Worm (Caenorhabditis elegans) whole organism, L1 larva: ENCODE measurements around the gene dyf-2.

ENCODE experiments used
- C04F5.9 ChIP-seq: sonication (generic microtip); optimal IDR thresholded peaks from 2 replicates; lab custom pipeline; 2016; ENCODE audit warnings: missing genetic modification characterization, missing compliant biosample characterization
- C16A3.4 ChIP-seq: fragments of 150-350 bp; optimal IDR thresholded peaks from 2 replicates; lab custom pipeline; 2014; ENCODE audit warnings: missing biosample characterization, missing genetic modification characterization
- C34B4.2 ChIP-seq: sonication (generic microtip); optimal IDR thresholded peaks from 2 replicates; lab custom pipeline; 2017; ENCODE audit warnings: mild to moderate bottlenecking, missing genetic modification characterization, missing compliant biosample characterization
- F16B12.6 ChIP-seq: fragments of 150-350 bp; optimal IDR thresholded peaks from 2 replicates; lab custom pipeline; 2014; ENCODE audit warnings: missing biosample characterization, missing genetic modification characterization
- aha-1 ChIP-seq: fragments of 150-350 bp; optimal IDR thresholded peaks from 2 replicates; lab custom pipeline; 2014; ENCODE audit warnings: missing biosample characterization, missing genetic modification characterization
- ama-1 ChIP-seq: fragments of 150-350 bp; optimal IDR thresholded peaks from 2 replicates; lab custom pipeline; 2014
- dsc-1 ChIP-seq: sonication (generic microtip); optimal IDR thresholded peaks from 2 replicates; lab custom pipeline; 2016; ENCODE audit warnings: mild to moderate bottlenecking, missing genetic modification characterization, missing compliant biosample characterization
- efl-1 ChIP-seq, 4 experiments: fragments of 150-350 bp; optimal IDR thresholded peaks in 3 of 4; peaks in 1 of 4; 1 replicate in 1 of 4; 2 replicates in 3 of 4; lab custom pipeline; 2014; ENCODE audit warnings: missing biosample characterization in 2 of 4, missing genetic modification characterization in 2 of 4, missing genetic modification reagents in 2 of 4
- egl-13 ChIP-seq: sonication (generic microtip); optimal IDR thresholded peaks from 2 replicates; lab custom pipeline; 2016; ENCODE audit warnings: missing genotype, missing genetic modification reagents, missing genetic modification characterization, missing compliant biosample characterization
- egl-27 ChIP-seq, 2 experiments: fragments of 150-350 bp in 1 of 2; sonication (generic microtip); optimal IDR thresholded peaks; 3 replicates each; lab custom pipeline; 2017 to 2018; ENCODE audit warnings: missing biosample characterization in 2 of 2, missing genetic modification characterization in 2 of 2, missing genetic modification reagents in 2 of 2
- elt-3 ChIP-seq, 6 experiments: fragments of 150-350 bp in 1 of 6; sonication (generic microtip); optimal IDR thresholded peaks; 2 replicates each; lab custom pipeline; 2017 to 2018; ENCODE audit warnings: missing biosample characterization in 6 of 6, missing genetic modification characterization in 6 of 6, inconsistent platforms in 1 of 6
- fkh-10 ChIP-seq: sonication (generic microtip); optimal IDR thresholded peaks from 2 replicates; lab custom pipeline; 2017; ENCODE audit warnings: missing biosample characterization, missing genetic modification reagents, missing genetic modification characterization
- fkh-4 ChIP-seq: sonication (generic microtip); optimal IDR thresholded peaks from 2 replicates; lab custom pipeline; 2016; ENCODE audit warnings: missing compliant biosample characterization, missing genetic modification characterization, borderline replicate concordance
- fkh-8 ChIP-seq: sonication (generic microtip); optimal IDR thresholded peaks from 2 replicates; lab custom pipeline; 2016; ENCODE audit warnings: mild to moderate bottlenecking, missing genetic modification characterization, missing compliant biosample characterization
- fos-1 ChIP-seq: fragments of 150-350 bp; optimal IDR thresholded peaks from 2 replicates; lab custom pipeline; 2014; ENCODE audit warnings: missing biosample characterization, missing genetic modification characterization
- grh-1 ChIP-seq: fragments of 200-800 bp; sonication (Bioruptor generic); IDR thresholded peaks from 2 replicates; pipeline ENCODE4 v1.3.6; 2022; ENCODE audit warnings: missing genetic modification reagents, missing genetic modification characterization, missing compliant biosample characterization
- hlh-17 ChIP-seq: fragments of 200-800 bp; sonication (Bioruptor generic); optimal IDR thresholded peaks from 2 replicates; lab custom pipeline; 2018; ENCODE audit warnings: missing genetic modification characterization, mild to moderate bottlenecking, missing compliant biosample characterization, moderate library complexity, borderline replicate concordance
- lin-13 ChIP-seq: fragments of 150-350 bp; optimal IDR thresholded peaks from 2 replicates; lab custom pipeline; 2014; ENCODE audit warnings: missing biosample characterization, missing genetic modification reagents, missing genetic modification characterization
- lin-14 ChIP-seq: fragments of 200-800 bp; sonication (Bioruptor generic); optimal IDR thresholded peaks from 2 replicates; lab custom pipeline; 2018; ENCODE audit warnings: mild to moderate bottlenecking, missing genetic modification characterization, moderate library complexity, missing compliant biosample characterization
- lin-15B ChIP-seq: fragments of 150-350 bp; sonication (generic microtip); optimal IDR thresholded peaks from 3 replicates; lab custom pipeline; 2014; ENCODE audit warnings: missing biosample characterization, missing genetic modification characterization
- lsy-2 ChIP-seq, 2 experiments: fragments of 150-350 bp; optimal IDR thresholded peaks; 2 replicates each; lab custom pipeline; 2014; ENCODE audit warnings: missing biosample characterization in 2 of 2, missing genetic modification characterization in 2 of 2
- mdl-1 ChIP-seq, 2 experiments: fragments of 150-350 bp; optimal IDR thresholded peaks; 2 replicates each; lab custom pipeline; 2014 to 2017; ENCODE audit warnings: missing biosample characterization in 2 of 2, missing genetic modification characterization in 2 of 2, inconsistent platforms in 1 of 2
- mep-1 ChIP-seq: fragments of 150-350 bp; optimal IDR thresholded peaks from 2 replicates; lab custom pipeline; 2014; ENCODE audit warnings: missing biosample characterization, missing genetic modification characterization
- nhr-11 ChIP-seq: fragments of 150-350 bp; optimal IDR thresholded peaks from 2 replicates; lab custom pipeline; 2014; ENCODE audit warnings: missing biosample characterization, missing genetic modification characterization
- nhr-12 ChIP-seq: sonication (generic microtip); optimal IDR thresholded peaks from 2 replicates; lab custom pipeline; 2017; ENCODE audit warnings: missing biosample characterization, missing genetic modification characterization
- nhr-20 ChIP-seq: sonication (generic microtip); optimal IDR thresholded peaks from 2 replicates; lab custom pipeline; 2016; ENCODE audit warnings: mild to moderate bottlenecking, missing genetic modification characterization, missing compliant biosample characterization
- nhr-237 ChIP-seq: fragments of 150-350 bp; optimal IDR thresholded peaks from 2 replicates; lab custom pipeline; 2014; ENCODE audit warnings: missing biosample characterization, missing genetic modification characterization
- nhr-28 ChIP-seq: fragments of 150-350 bp; optimal IDR thresholded peaks from 2 replicates; lab custom pipeline; 2014; ENCODE audit warnings: missing biosample characterization, missing genetic modification characterization
- nhr-47 ChIP-seq: sonication (generic microtip); optimal IDR thresholded peaks from 2 replicates; lab custom pipeline; 2016; ENCODE audit warnings: mild to moderate bottlenecking, missing genetic modification characterization, moderate library complexity, missing compliant biosample characterization
- nhr-71 ChIP-seq: sonication (generic microtip); optimal IDR thresholded peaks from 2 replicates; lab custom pipeline; 2016; ENCODE audit warnings: mild to moderate bottlenecking, missing genetic modification characterization, moderate library complexity, missing compliant biosample characterization
- nhr-85 ChIP-seq: sonication (generic microtip); peaks from one replicate; lab custom pipeline; 2016; ENCODE audit warnings: missing genetic modification characterization, inconsistent platforms, missing compliant biosample characterization
- pag-3 ChIP-seq: sonication (generic microtip); optimal IDR thresholded peaks from 2 replicates; lab custom pipeline; 2017; ENCODE audit warnings: missing genetic modification characterization, mild to moderate bottlenecking, missing compliant biosample characterization, antibody characterized with exemption, borderline replicate concordance; ENCODE audit not compliant: insufficient read depth
- pax-3 ChIP-seq: fragments of 200-800 bp; sonication (Bioruptor generic); optimal IDR thresholded peaks from 2 replicates; lab custom pipeline; 2018; ENCODE audit warnings: mild to moderate bottlenecking, missing genetic modification characterization, moderate library complexity, missing compliant biosample characterization
- rnt-1 ChIP-seq: sonication (generic microtip); optimal IDR thresholded peaks from 2 replicates; lab custom pipeline; 2016; ENCODE audit warnings: mild to moderate bottlenecking, missing genetic modification characterization, moderate library complexity, missing compliant biosample characterization
- skn-1 ChIP-seq: fragments of 150-350 bp; optimal IDR thresholded peaks from 2 replicates; lab custom pipeline; 2014; ENCODE audit warnings: missing biosample characterization, missing genetic modification characterization
- sox-4 ChIP-seq: sonication (generic microtip); optimal IDR thresholded peaks from 2 replicates; lab custom pipeline; 2016; ENCODE audit warnings: missing genetic modification characterization, missing compliant biosample characterization
- sup-37 ChIP-seq: fragments of 200-800 bp; sonication (Bioruptor generic); optimal IDR thresholded peaks from 2 replicates; lab custom pipeline; 2018; ENCODE audit warnings: mild to moderate bottlenecking, missing genetic modification characterization, missing compliant biosample characterization
- swsn-7 ChIP-seq: sonication (generic microtip); optimal IDR thresholded peaks from 2 replicates; lab custom pipeline; 2016; ENCODE audit warnings: missing genetic modification characterization, missing compliant biosample characterization
- tbx-2 ChIP-seq: sonication (generic microtip); optimal IDR thresholded peaks from 2 replicates; lab custom pipeline; 2016; ENCODE audit warnings: missing genetic modification characterization, missing compliant biosample characterization
- unc-86 ChIP-seq: sonication (generic microtip); optimal IDR thresholded peaks from 2 replicates; lab custom pipeline; 2016; ENCODE audit warnings: missing genetic modification characterization, missing compliant biosample characterization
- vab-15 ChIP-seq: sonication (generic microtip); optimal IDR thresholded peaks from 2 replicates; lab custom pipeline; 2017; ENCODE audit warnings: missing genotype, mild to moderate bottlenecking, missing genetic modification characterization, missing compliant biosample characterization
- zip-4 ChIP-seq: fragments of 200-800 bp; sonication (Bioruptor generic); optimal IDR thresholded peaks from 2 replicates; lab custom pipeline; 2018; ENCODE audit warnings: mild to moderate bottlenecking, missing genetic modification characterization, moderate library complexity, missing compliant biosample characterization
- ztf-4 ChIP-seq: fragments of 150-350 bp; optimal IDR thresholded peaks from 2 replicates; lab custom pipeline; 2014; ENCODE audit warnings: missing biosample characterization, missing genetic modification characterization

dyf-2 gene

DNA sequence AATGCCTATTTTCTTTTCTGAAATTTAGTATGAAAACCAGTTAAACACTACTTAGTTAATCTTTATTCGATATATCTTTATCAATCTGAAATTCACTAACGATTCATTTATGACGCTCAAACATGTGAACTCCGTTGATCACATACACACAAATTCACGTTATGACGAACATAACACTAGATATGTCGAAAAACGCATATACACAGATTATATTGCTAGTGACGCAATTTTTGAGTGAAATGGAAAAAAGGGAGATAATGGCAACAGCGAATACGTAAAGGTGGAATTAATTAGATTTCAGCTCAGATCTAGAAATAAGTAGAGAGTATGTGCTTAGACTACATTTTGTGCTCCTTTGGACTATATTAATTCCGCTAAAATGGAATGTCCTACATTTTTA, 30.6 kb upstream of the dyf-2 start:
- TF ChIP-seq ama-1 (lab: Kevin White, UChicago): no peak
- TF ChIP-seq dsc-1 (tag; lab: Kevin White, UChicago): peak; percentile 77
- no peak for TF ChIP-seq fos-1 (tag; lab: Kevin White, UChicago)
- no peak for TF ChIP-seq pag-3 (tag; lab: Kevin White, UChicago)
- no peak for TF ChIP-seq fkh-4 (tag; lab: Kevin White, UChicago)
- peak; percentile 52 for TF ChIP-seq fkh-8 (tag; lab: Kevin White, UChicago)
- TF ChIP-seq ztf-4 (tag; lab: Kevin White, UChicago): peak; percentile 9
- no peak for TF ChIP-seq nhr-12 (tag; lab: Kevin White, UChicago)
- TF ChIP-seq sup-37 (GFP tag; lab: Kevin White, UChicago): no peak
- no peak for TF ChIP-seq efl-1 (optimal IDR thresholded peaks at IDR 0.05; lab: Kevin White, UChicago)
- TF ChIP-seq efl-1 (GFP tag; optimal IDR thresholded peaks at IDR 0.05 in 1 of 2; lab: Kevin White, UChicago): no peak
- TF ChIP-seq nhr-20 (tag; lab: Kevin White, UChicago): peak; percentile 13
- TF ChIP-seq rnt-1 (tag; lab: Kevin White, UChicago): no peak
- no peak for TF ChIP-seq vab-15 (tag; lab: Kevin White, UChicago)
- peak; percentile 48 for TF ChIP-seq nhr-85 (tag; lab: Kevin White, UChicago)
- TF ChIP-seq mdl-1 (tag; optimal IDR thresholded peaks at IDR 0.05; lab: Kevin White, UChicago): no peak
- TF ChIP-seq egl-13 (tag; lab: Kevin White, UChicago): peak; percentile 49
- TF ChIP-seq nhr-71: peak; percentile 1

DNA sequence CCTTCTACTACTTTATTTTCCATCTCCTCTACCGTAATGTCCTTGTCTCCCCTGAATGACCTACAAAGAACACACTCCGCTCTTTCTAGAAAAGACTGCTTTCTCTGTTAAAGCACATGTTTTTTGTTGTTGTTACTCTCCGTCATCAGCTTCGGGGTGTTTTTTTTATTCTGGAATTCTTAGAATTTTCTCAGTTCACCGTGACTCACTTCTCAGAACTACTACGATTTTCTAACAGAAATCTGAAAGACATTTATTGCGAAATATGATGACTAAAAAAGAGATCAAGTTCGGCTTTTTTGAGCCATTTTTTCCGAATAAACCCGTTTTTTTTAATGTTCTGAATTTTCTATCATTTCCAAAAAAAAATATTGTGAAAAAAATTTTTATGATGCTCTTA, 30.0 kb upstream of the dyf-2 start:
- TF ChIP-seq nhr-11 (peak; percentile 82), skn-1 (tag; lab: Kevin White, UChicago) (peak; percentile 90), sup-37 (GFP tag; lab: Kevin White, UChicago) (no peak), sox-4 (peak; percentile 39), zip-4 (GFP tag; lab: Kevin White, UChicago) (peak; percentile 48), lsy-2 (tag; optimal IDR thresholded peaks at IDR 0.05; lab: Kevin White, UChicago) (peak in 1 of 2 experiments; percentile 25), fkh-8 (tag; lab: Kevin White, UChicago) (peak; percentile 96), C04F5.9 (tag; lab: Kevin White, UChicago) (no peak), mep-1 (tag; lab: Kevin White, UChicago) (peak; percentile 39), pax-3 (tag; lab: Kevin White, UChicago) (peak; percentile 63), nhr-28 (tag; lab: Kevin White, UChicago) (no peak), lin-13 (GFP tag; lab: Kevin White, UChicago) (peak; percentile 43), lin-14 (peak; percentile 55), aha-1 (tag; lab: Kevin White, UChicago) (no peak), nhr-20 (tag; lab: Kevin White, UChicago) (peak; percentile 13), nhr-71 (peak; percentile 87), nhr-47 (peak; percentile 74), swsn-7 (tag; lab: Kevin White, UChicago) (peak; percentile 32)

DNA sequence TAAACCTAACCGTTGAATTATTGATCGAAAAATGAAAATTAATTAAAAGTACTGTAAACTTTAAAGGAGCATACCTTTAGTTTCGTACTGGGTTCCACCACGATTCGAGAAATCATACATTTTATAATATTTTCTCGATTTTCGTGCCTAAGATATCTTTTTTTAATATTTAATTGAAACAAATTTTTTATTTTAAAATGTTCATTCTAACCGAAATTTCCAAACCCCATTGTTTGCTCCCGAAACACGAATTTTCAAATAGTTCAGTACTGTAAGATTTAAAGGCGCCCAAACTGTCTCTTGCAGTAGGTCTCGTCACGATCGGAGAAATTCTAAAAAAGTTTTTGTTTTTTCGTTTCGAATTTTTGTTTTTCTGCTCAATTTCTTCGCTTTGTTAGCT, 28.7 kb upstream of the dyf-2 start:
- TF ChIP-seq nhr-237 (tag; lab: Kevin White, UChicago) (no peak), fkh-10 (GFP tag; lab: Kevin White, UChicago) (no peak), unc-86 (tag; lab: Kevin White, UChicago) (no peak), mdl-1 (tag; optimal IDR thresholded peaks at IDR 0.05; lab: Kevin White, UChicago) (no peak), lin-15B (tag; lab: Kevin White, UChicago) (no peak), C34B4.2 (tag; lab: Kevin White, UChicago) (no peak), F16B12.6 (tag; lab: Kevin White, UChicago) (no peak), C16A3.4 (tag; lab: Kevin White, UChicago) (no peak), elt-3 (tag; optimal IDR thresholded peaks at IDR 0.05; lab: Kevin White, UChicago) (no peak), hlh-17 (GFP tag; lab: Kevin White, UChicago) (no peak), pax-3 (tag; lab: Kevin White, UChicago) (no peak), tbx-2 (tag; lab: Kevin White, UChicago) (no peak), sup-37 (GFP tag; lab: Kevin White, UChicago) (no peak), egl-27 (tag; optimal IDR thresholded peaks at IDR 0.05; lab: Kevin White, UChicago) (no peak), grh-1 (GFP tag; lab: Robert Waterston, UW) (no peak)
